Fruit fly (Drosophila melanogaster) whole organism, embryonic: ENCODE results near the gene Sbp2.

Experiments used
- Awh ChIP-seq: fragments of 200-800 bp; sonication (Bioruptor generic); IDR thresholded peaks from 2 replicates; pipeline ENCODE4, ENCODE4 v1.3.6; 2022; ENCODE audit warnings: missing biosample characterization, missing genetic modification characterization
- CG10565 ChIP-seq: fragments of 200-800 bp; sonication (Bioruptor generic); optimal IDR thresholded peaks from 3 replicates; lab custom pipeline; 2016; ENCODE audit warnings: missing biosample characterization, mild to moderate bottlenecking, missing genetic modification characterization
- CG11723 ChIP-seq: fragments of 200-800 bp; sonication (Bioruptor generic); optimal IDR thresholded peaks from 2 replicates; lab custom pipeline; 2017; ENCODE audit warnings: missing biosample characterization, mild to moderate bottlenecking, missing genetic modification characterization
- CG12219 ChIP-seq: fragments of 200-800 bp; sonication (Bioruptor generic); optimal IDR thresholded peaks from 3 replicates; lab custom pipeline; 2018; ENCODE audit warnings: missing biosample characterization, mild to moderate bottlenecking, missing genetic modification characterization
- CG17359 ChIP-seq: fragments of 200-800 bp; sonication (Bioruptor generic); optimal IDR thresholded peaks from 3 replicates; lab custom pipeline; 2018; ENCODE audit warnings: missing biosample characterization, mild to moderate bottlenecking, missing genetic modification characterization, moderate library complexity
- CG17612 ChIP-seq: fragments of 200-800 bp; sonication (Bioruptor generic); IDR thresholded peaks from 2 replicates; pipeline ENCODE4 v1.3.6; 2022; ENCODE audit warnings: missing biosample characterization, missing genetic modification characterization
- CG17912 ChIP-seq: fragments of 200-800 bp; sonication (Bioruptor generic); optimal IDR thresholded peaks from 2 replicates; lab custom pipeline; 2018; ENCODE audit warnings: missing biosample characterization, mild to moderate bottlenecking, missing genetic modification characterization
- CG18764 ChIP-seq: fragments of 200-800 bp; sonication (Bioruptor generic); optimal IDR thresholded peaks from 3 replicates; lab custom pipeline; 2016; ENCODE audit warnings: missing biosample characterization, missing genetic modification characterization
- CG30403 ChIP-seq: fragments of 200-800 bp; sonication (Bioruptor generic); optimal IDR thresholded peaks from 3 replicates; lab custom pipeline; 2016; ENCODE audit warnings: missing biosample characterization, missing genetic modification characterization
- CG3065 ChIP-seq: fragments of 200-800 bp; sonication (Bioruptor generic); optimal IDR thresholded peaks from 2 replicates; lab custom pipeline; 2016; ENCODE audit warnings: missing biosample characterization, missing genetic modification characterization
- CG34376 ChIP-seq: fragments of 200-800 bp; sonication (Bioruptor generic); optimal IDR thresholded peaks from 2 replicates; lab custom pipeline; 2018; ENCODE audit warnings: missing biosample characterization, mild to moderate bottlenecking, missing genetic modification characterization
- CG3838 ChIP-seq: fragments of 200-800 bp; sonication (Bioruptor generic); optimal IDR thresholded peaks from 3 replicates; lab custom pipeline; 2016; ENCODE audit warnings: missing biosample characterization, missing genetic modification characterization
- CG4282 ChIP-seq: fragments of 200-800 bp; sonication (Bioruptor generic); optimal IDR thresholded peaks from 2 replicates; lab custom pipeline; 2016; ENCODE audit warnings: missing biosample characterization, missing genetic modification characterization
- CG4328 ChIP-seq: fragments of 200-800 bp; sonication (Bioruptor generic); optimal IDR thresholded peaks from 3 replicates; lab custom pipeline; 2017; ENCODE audit warnings: missing biosample characterization, missing genetic modification reagents, missing genetic modification characterization
- CG4404 ChIP-seq: fragments of 200-800 bp; sonication (Bioruptor generic); IDR thresholded peaks from 2 replicates; pipeline ENCODE4 v1.3.6; 2022; ENCODE audit warnings: missing biosample characterization, missing genetic modification characterization
- CG4617 ChIP-seq: fragments of 200-800 bp; sonication (Bioruptor generic); optimal IDR thresholded peaks from 3 replicates; lab custom pipeline; 2016; ENCODE audit warnings: missing biosample characterization, missing genetic modification characterization, borderline replicate concordance
- CG6272 ChIP-seq: fragments of 200-800 bp; sonication (Bioruptor generic); IDR thresholded peaks from 2 replicates; pipeline ENCODE4 v1.3.6; 2022; ENCODE audit warnings: missing biosample characterization, missing genetic modification characterization
- CG8359 ChIP-seq: fragments of 200-800 bp; sonication (Bioruptor generic); optimal IDR thresholded peaks from 2 replicates; lab custom pipeline; 2017; ENCODE audit warnings: missing biosample characterization, mild to moderate bottlenecking, missing genetic modification characterization, borderline replicate concordance
- CrebB ChIP-seq: fragments of 200-800 bp; sonication (Bioruptor generic); optimal IDR thresholded peaks from 3 replicates; lab custom pipeline; 2018; ENCODE audit warnings: missing biosample characterization, mild to moderate bottlenecking, missing genetic modification characterization
- D ChIP-seq, 2 experiments: fragments of 200-800 bp in 1 of 2; fragments of >200 bp in 1 of 2; sonication (Bioruptor generic) in 1 of 2; optimal IDR thresholded peaks; 2 replicates in 1 of 2; 3 replicates in 1 of 2; lab custom pipeline; 2017; ENCODE audit warnings: mild to moderate bottlenecking in 1 of 2, missing biosample characterization in 1 of 2, missing genetic modification characterization in 1 of 2, missing genetic modification reagents in 1 of 2
- Dref ChIP-seq: fragments of 200-800 bp; sonication (Bioruptor generic); IDR thresholded peaks from 2 replicates; pipeline ENCODE4 v1.3.6; 2022; ENCODE audit warnings: missing biosample characterization, missing genetic modification characterization
- E2f2 ChIP-seq: fragments of 200-800 bp; sonication (Bioruptor generic); IDR thresholded peaks from 2 replicates; pipeline ENCODE4 v1.3.6; 2022; ENCODE audit warnings: missing biosample characterization, missing genetic modification characterization
- Hr3 ChIP-seq: fragments of 200-800 bp; sonication (Bioruptor generic); optimal IDR thresholded peaks from 3 replicates; lab custom pipeline; 2016; ENCODE audit warnings: missing biosample characterization, missing genetic modification characterization
- Lim3 ChIP-seq: fragments of 200-800 bp; sonication (Bioruptor generic); IDR thresholded peaks from 2 replicates; pipeline ENCODE4 v1.3.6; 2022; ENCODE audit warnings: missing biosample characterization, missing genetic modification characterization
- Max ChIP-seq: fragments of 200-800 bp; sonication (Bioruptor generic); optimal IDR thresholded peaks from 2 replicates; lab custom pipeline; 2016; ENCODE audit warnings: missing biosample characterization, mild to moderate bottlenecking, missing genetic modification characterization
- Meics ChIP-seq: fragments of 200-800 bp; sonication (Bioruptor generic); optimal IDR thresholded peaks from 2 replicates; lab custom pipeline; 2017; ENCODE audit warnings: missing biosample characterization, mild to moderate bottlenecking, missing genetic modification characterization
- NFAT ChIP-seq: fragments of 200-800 bp; sonication (Bioruptor generic); IDR thresholded peaks from 2 replicates; pipeline ENCODE4 v1.3.6; 2022; ENCODE audit warnings: missing biosample characterization, missing genetic modification characterization
- NK7.1 ChIP-seq: fragments of 200-800 bp; sonication (Bioruptor generic); optimal IDR thresholded peaks from 3 replicates; lab custom pipeline; 2016; ENCODE audit warnings: missing biosample characterization, missing genetic modification characterization
- Nf-YC ChIP-seq: fragments of 200-800 bp; optimal IDR thresholded peaks from 3 replicates; lab custom pipeline; 2019; ENCODE audit warnings: missing biosample characterization, mild to moderate bottlenecking, missing genetic modification characterization, moderate library complexity
- Optix ChIP-seq: fragments of 200-800 bp; sonication (Bioruptor generic); IDR thresholded peaks from 3 replicates; pipeline ENCODE4 v1.3.6; 2022; ENCODE audit warnings: missing biosample characterization, missing genetic modification characterization
- Ravus ChIP-seq: fragments of 200-800 bp; sonication (Bioruptor generic); IDR thresholded peaks from 2 replicates; pipeline ENCODE4 v1.3.6; 2022; ENCODE audit warnings: missing biosample characterization, missing genetic modification characterization
- Spps ChIP-seq: fragments of 200-800 bp; sonication (Bioruptor generic); optimal IDR thresholded peaks from 2 replicates; lab custom pipeline; 2018; ENCODE audit warnings: missing biosample characterization, mild to moderate bottlenecking, missing genetic modification characterization
- Taf1 ChIP-seq: fragments of 200-800 bp; sonication (Bioruptor generic); IDR thresholded peaks from 2 replicates; pipeline ENCODE4 v1.3.6; 2022; ENCODE audit warnings: missing biosample characterization, missing genetic modification characterization
- Trl ChIP-seq, 3 experiments: fragments of >200 bp in 2 of 3; fragments of 200-800 bp in 1 of 3; sonication (Bioruptor generic) in 1 of 3; optimal IDR thresholded peaks; 2 replicates in 1 of 3; 3 replicates in 2 of 3; lab custom pipeline; 2016 to 2017; ENCODE audit warnings: missing biosample characterization in 1 of 3, missing genetic modification characterization in 1 of 3
- ash1 ChIP-seq: fragments of 200-800 bp; sonication (Bioruptor generic); optimal IDR thresholded peaks from 2 replicates; lab custom pipeline; 2018; ENCODE audit warnings: missing biosample characterization, mild to moderate bottlenecking, missing genetic modification characterization
- chn ChIP-seq: fragments of 200-800 bp; sonication (Bioruptor generic); optimal IDR thresholded peaks from 2 replicates; lab custom pipeline; 2016; ENCODE audit warnings: missing biosample characterization, missing genetic modification characterization
- dati ChIP-seq: fragments of 200-800 bp; sonication (Bioruptor generic); IDR thresholded peaks from 2 replicates; pipeline ENCODE4 v1.3.6; 2022; ENCODE audit warnings: missing biosample characterization, missing genetic modification characterization
- ind ChIP-seq: fragments of 200-800 bp; sonication (Bioruptor generic); optimal IDR thresholded peaks from 3 replicates; lab custom pipeline; 2016; ENCODE audit warnings: missing biosample characterization, missing genetic modification characterization
- insv ChIP-seq, 2 experiments: fragments of 200-800 bp; sonication (Bioruptor generic); optimal IDR thresholded peaks; 3 replicates each; lab custom pipeline; 2016 to 2018; ENCODE audit warnings: missing biosample characterization in 2 of 2, missing genetic modification characterization in 2 of 2
- nerfin-1 ChIP-seq: fragments of 200-800 bp; sonication (Bioruptor generic); optimal IDR thresholded peaks from 3 replicates; lab custom pipeline; 2019; ENCODE audit warnings: missing biosample characterization, mild to moderate bottlenecking, missing genetic modification characterization, moderate library complexity
- p53 ChIP-seq: fragments of 200-800 bp; sonication (Bioruptor generic); optimal IDR thresholded peaks from 2 replicates; lab custom pipeline; 2016; ENCODE audit warnings: missing biosample characterization, missing genetic modification characterization
- pzg ChIP-seq: fragments of 200-800 bp; sonication (Bioruptor generic); optimal IDR thresholded peaks from 3 replicates; lab custom pipeline; 2018; ENCODE audit warnings: missing biosample characterization, mild to moderate bottlenecking, missing genetic modification characterization, moderate library complexity
- tio ChIP-seq: fragments of 200-800 bp; sonication (Bioruptor generic); optimal IDR thresholded peaks from 2 replicates; lab custom pipeline; 2017; ENCODE audit warnings: missing biosample characterization, missing genetic modification characterization, inconsistent platforms
- tna ChIP-seq: fragments of 200-800 bp; sonication (Bioruptor generic); IDR thresholded peaks from 2 replicates; pipeline ENCODE4 v1.3.6; 2022; ENCODE audit warnings: missing biosample characterization, missing genetic modification characterization; ENCODE audit not compliant: partially characterized antibody
- tup ChIP-seq: fragments of 200-800 bp; sonication (Bioruptor generic); optimal IDR thresholded peaks from 2 replicates; lab custom pipeline; 2016; ENCODE audit warnings: missing biosample characterization, mild to moderate bottlenecking, missing genetic modification characterization, moderate library complexity
- wdn ChIP-seq: fragments of 200-800 bp; sonication (Bioruptor generic); IDR thresholded peaks from 2 replicates; pipeline ENCODE4 v1.3.6; 2022; ENCODE audit warnings: missing biosample characterization, missing genetic modification characterization
- zen2 ChIP-seq: fragments of 200-800 bp; sonication (Bioruptor generic); IDR thresholded peaks from 3 replicates; pipeline ENCODE4 v1.3.6; 2022; ENCODE audit warnings: missing biosample characterization, missing genetic modification characterization; ENCODE audit not compliant: partially characterized antibody
- zfh1 ChIP-seq: fragments of 200-800 bp; sonication (Bioruptor generic); IDR thresholded peaks from 3 replicates; pipeline ENCODE4 v1.3.6; 2022; ENCODE audit warnings: missing biosample characterization, missing genetic modification characterization

Gene Sbp2

DNA sequence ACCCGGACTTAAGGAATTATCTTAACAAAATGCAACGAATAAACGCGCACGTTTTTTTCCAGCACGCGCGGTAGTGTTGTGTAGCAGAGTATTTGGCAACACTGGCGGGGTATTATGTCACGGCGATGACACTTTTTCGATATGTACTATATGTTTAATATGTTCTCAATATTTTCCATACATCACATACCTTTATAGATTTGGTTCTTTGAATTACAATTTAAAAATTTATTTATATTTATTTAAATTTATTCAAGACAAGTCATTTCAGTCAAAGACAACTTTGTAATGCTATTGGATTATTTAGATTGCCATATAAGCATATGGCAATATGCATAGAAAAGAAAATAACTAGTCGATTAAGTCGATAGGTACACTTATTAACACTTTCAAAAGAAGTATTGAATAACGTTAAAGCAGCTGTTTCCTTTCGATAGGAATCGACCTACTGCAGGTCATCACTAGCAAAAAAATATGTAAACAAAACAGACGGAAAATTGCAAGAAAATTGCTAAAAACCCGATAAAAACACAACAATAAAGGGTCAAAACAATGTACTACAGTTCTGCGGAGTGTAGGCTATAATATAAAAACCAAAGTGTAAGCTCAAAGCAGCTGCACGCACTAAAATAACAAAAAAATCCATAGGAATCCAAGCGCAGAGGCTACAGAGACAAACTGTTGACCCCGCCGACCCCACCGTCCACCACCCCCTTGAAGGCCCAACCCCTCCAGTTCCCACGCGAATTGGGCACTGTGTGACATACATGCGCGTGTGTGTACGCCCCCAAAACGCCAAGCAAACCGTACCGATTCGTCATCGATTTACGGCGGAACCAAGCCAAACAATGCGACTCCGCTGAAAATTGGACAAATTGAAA lies 42.4 kb downstream of the Sbp2 start, which contains the start of the genes CG7182 and GAPcenA (continued):
- TF ChIP-seq CrebB (tag; lab: Kevin White, UChicago), result no peak
- TF ChIP-seq E2f2 (GFP tag; lab: Robert Waterston, UW), result peak; percentile 59
- TF ChIP-seq ash1, result no peak
- TF ChIP-seq Meics (GFP tag; lab: Kevin White, UChicago), result peak; percentile 75
- TF ChIP-seq CG17612 (GFP tag; lab: Robert Waterston, UW), result no peak
- no peak for TF ChIP-seq Trl (optimal IDR thresholded peaks at IDR 0.05; lab: Kevin White, UChicago)
- peak; percentile 41 for TF ChIP-seq Trl (GFP tag; optimal IDR thresholded peaks at IDR 0.05; lab: Kevin White, UChicago)
- peak; percentile 71 for TF ChIP-seq ind
- TF ChIP-seq CG3065, result no peak
- TF ChIP-seq CG4328 (GFP tag; lab: Kevin White, UChicago), result peak; percentile 49
- TF ChIP-seq Dref, result peak; percentile 67
- TF ChIP-seq CG8359 (GFP tag; lab: Kevin White, UChicago), result no peak
- TF ChIP-seq Nf-YC (tag; lab: Kevin White, UChicago), result peak; percentile 77
- TF ChIP-seq chn (GFP tag; lab: Kevin White, UChicago), result no peak
- no peak for TF ChIP-seq Optix
- TF ChIP-seq CG3838 (GFP tag; lab: Kevin White, UChicago), result no peak
- peak; percentile 36 for TF ChIP-seq pzg (GFP tag; lab: Kevin White, UChicago)
- TF ChIP-seq Taf1, result no peak
- TF ChIP-seq tio (GFP tag; lab: Kevin White, UChicago), result no peak
- no peak for TF ChIP-seq p53 (GFP tag; lab: Kevin White, UChicago)
- no peak for TF ChIP-seq CG17912
- TF ChIP-seq CG10565 (GFP tag; lab: Kevin White, UChicago), result no peak
- peak; percentile 80 for TF ChIP-seq CG30403 (GFP tag; lab: Kevin White, UChicago)
- no peak for TF ChIP-seq dati (GFP tag; lab: Robert Waterston, UW)
- TF ChIP-seq tup (GFP tag; lab: Kevin White, UChicago), result no peak
- peak; percentile 69 for TF ChIP-seq CG17359 (tag; lab: Kevin White, UChicago)
- TF ChIP-seq CG4282 (GFP tag; lab: Kevin White, UChicago), result peak; percentile 3
- TF ChIP-seq CG11723 (GFP tag; lab: Kevin White, UChicago), result peak; percentile 34
- no peak for TF ChIP-seq Lim3 (GFP tag; lab: Robert Waterston, UW)
- no peak for TF ChIP-seq Awh
- TF ChIP-seq Ravus (GFP tag; lab: Robert Waterston, UW), result no peak
- peak in 1 of 2 experiments; percentile 46 for TF ChIP-seq insv (GFP tag; optimal IDR thresholded peaks at IDR 0.05; lab: Kevin White, UChicago)
- TF ChIP-seq NFAT (GFP tag; lab: Robert Waterston, UW), result peak; percentile 36; the same call in 1 of the 2 replicates
- no peak for TF ChIP-seq zen2 (GFP tag; lab: Robert Waterston, UW)
- peak; percentile 33 for TF ChIP-seq CG4404 (GFP tag; lab: Robert Waterston, UW)
- no peak for TF ChIP-seq tna (GFP tag; lab: Robert Waterston, UW)
- TF ChIP-seq CG18764 (GFP tag; lab: Kevin White, UChicago), result peak; percentile 42
- peak; percentile 3 for TF ChIP-seq NK7.1 (GFP tag; lab: Kevin White, UChicago)
- peak; percentile 77 for TF ChIP-seq Max (GFP tag; lab: Kevin White, UChicago)
- TF ChIP-seq CG4617 (GFP tag; lab: Kevin White, UChicago), result peak; percentile 44
- no peak for TF ChIP-seq wdn
- peak; percentile 29 for TF ChIP-seq Spps (tag; lab: Kevin White, UChicago)
- no peak for TF ChIP-seq CG12219
- peak; percentile 82 for TF ChIP-seq Hr3 (GFP tag; lab: Kevin White, UChicago)
- no peak for TF ChIP-seq CG34376
- TF ChIP-seq nerfin-1, result peak; percentile 67
- no peak for TF ChIP-seq D (optimal IDR thresholded peaks at IDR 0.05; lab: Kevin White, UChicago)
- TF ChIP-seq D (GFP tag; optimal IDR thresholded peaks at IDR 0.05; lab: Kevin White, UChicago), result peak; percentile 53
- TF ChIP-seq zfh1, result no peak
- peak; percentile 26; the same call in 1 of the 2 replicates for TF ChIP-seq CG6272 (GFP tag; lab: Robert Waterston, UW)
